Fruit fly (Drosophila melanogaster) whole organism, embryonic: ENCODE results near the gene Idh3g.
A peak's percentile ranks its signal among the peaks of the same experiment; 100 is the strongest.

Source experiments
- Ada2b ChIP-seq: fragments of 200-800 bp; sonication (Bioruptor generic); IDR thresholded peaks from 2 replicates; pipeline ENCODE4 v1.3.6; 2022; ENCODE audit warnings: missing biosample characterization, missing genetic modification characterization
- B-H2 ChIP-seq: fragments of 200-800 bp; sonication (Bioruptor generic); optimal IDR thresholded peaks from 2 replicates; lab custom pipeline; 2018; ENCODE audit warnings: missing biosample characterization, mild to moderate bottlenecking, missing genetic modification characterization
- CG10209 ChIP-seq: fragments of 200-800 bp; sonication (Bioruptor generic); optimal IDR thresholded peaks from 3 replicates; lab custom pipeline; 2017; ENCODE audit warnings: missing biosample characterization, mild to moderate bottlenecking, missing genetic modification characterization, missing genetic modification reagents
- CG10321 ChIP-seq: fragments of 200-800 bp; sonication (Bioruptor generic); IDR thresholded peaks from 2 replicates; pipeline ENCODE4 v1.3.6; 2022; ENCODE audit warnings: missing biosample characterization, missing genetic modification characterization
- CG12942 ChIP-seq: fragments of 200-800 bp; sonication (Bioruptor generic); optimal IDR thresholded peaks from 3 replicates; lab custom pipeline; 2016; ENCODE audit warnings: missing biosample characterization, missing genetic modification characterization
- CG1529 ChIP-seq: fragments of 200-800 bp; sonication (Bioruptor generic); optimal IDR thresholded peaks from 3 replicates; lab custom pipeline; 2018; ENCODE audit warnings: missing biosample characterization, missing genetic modification characterization
- CG15514 ChIP-seq: fragments of 200-800 bp; sonication (Bioruptor generic); optimal IDR thresholded peaks from 3 replicates; lab custom pipeline; 2017; ENCODE audit warnings: missing biosample characterization, missing genetic modification characterization, mild to moderate bottlenecking, moderate library complexity, missing genetic modification reagents
- CG16779 ChIP-seq: fragments of 200-800 bp; sonication (Bioruptor generic); IDR thresholded peaks from 2 replicates; pipeline ENCODE4 v1.3.6; 2022; ENCODE audit warnings: missing biosample characterization, missing genetic modification characterization
- CG16813 ChIP-seq: fragments of 200-800 bp; sonication (Bioruptor generic); IDR thresholded peaks from 3 replicates; pipeline ENCODE4 v1.3.6; 2022; ENCODE audit warnings: missing biosample characterization, missing genetic modification characterization; ENCODE audit not compliant: partially characterized antibody
- CG16863 ChIP-seq: fragments of 200-800 bp; sonication (Bioruptor generic); optimal IDR thresholded peaks from 3 replicates; lab custom pipeline; 2016; ENCODE audit warnings: missing biosample characterization, missing genetic modification characterization
- CG17328 ChIP-seq: fragments of 200-800 bp; sonication (Bioruptor generic); IDR thresholded peaks from 2 replicates; pipeline ENCODE4 v1.3.6; 2022; ENCODE audit warnings: missing biosample characterization, missing genetic modification characterization
- CG1832 ChIP-seq: fragments of 200-800 bp; sonication (Bioruptor generic); optimal IDR thresholded peaks from 2 replicates; lab custom pipeline; 2017; ENCODE audit warnings: missing biosample characterization, mild to moderate bottlenecking, missing genetic modification characterization, inconsistent platforms
- CG18619 ChIP-seq: fragments of 200-800 bp; sonication (Bioruptor generic); optimal IDR thresholded peaks from 3 replicates; lab custom pipeline; 2017; ENCODE audit warnings: missing biosample characterization, mild to moderate bottlenecking, missing genetic modification characterization
- CG2120 ChIP-seq: fragments of 200-800 bp; sonication (Bioruptor generic); optimal IDR thresholded peaks from 3 replicates; lab custom pipeline; 2016; ENCODE audit warnings: missing biosample characterization, missing genetic modification characterization
- CG30431 ChIP-seq: fragments of 200-800 bp; sonication (Bioruptor generic); optimal IDR thresholded peaks from 2 replicates; lab custom pipeline; 2017; ENCODE audit warnings: missing biosample characterization, missing genetic modification characterization
- CG32532 ChIP-seq: fragments of 200-800 bp; sonication (Bioruptor generic); IDR thresholded peaks from 2 replicates; pipeline ENCODE4 v1.3.6; 2022; ENCODE audit warnings: missing biosample characterization, missing genetic modification characterization
- CG32767 ChIP-seq: fragments of 200-800 bp; sonication (Bioruptor generic); IDR thresholded peaks from 2 replicates; pipeline ENCODE4 v1.3.6; 2022; ENCODE audit warnings: missing biosample characterization, missing genetic modification characterization
- CG5953 ChIP-seq: fragments of 200-800 bp; sonication (Bioruptor generic); IDR thresholded peaks from 2 replicates; pipeline ENCODE4 v1.3.6; 2022; ENCODE audit warnings: missing biosample characterization, missing genetic modification characterization
- CG6791 ChIP-seq: fragments of 200-800 bp; sonication (Bioruptor generic); IDR thresholded peaks from 3 replicates; pipeline ENCODE4 v1.3.6; 2022; ENCODE audit warnings: missing biosample characterization, missing genetic modification characterization; ENCODE audit not compliant: partially characterized antibody
- CG7786 ChIP-seq: fragments of 200-800 bp; sonication (Bioruptor generic); optimal IDR thresholded peaks from 2 replicates; lab custom pipeline; 2016; ENCODE audit warnings: missing biosample characterization, missing genetic modification characterization
- CG7963 ChIP-seq: fragments of 200-800 bp; sonication (Bioruptor generic); IDR thresholded peaks from 3 replicates; pipeline ENCODE4 v1.3.6; 2022; ENCODE audit warnings: missing biosample characterization, missing genetic modification characterization; ENCODE audit not compliant: partially characterized antibody
- CG9932 ChIP-seq: fragments of 200-800 bp; sonication (Bioruptor generic); IDR thresholded peaks from 2 replicates; pipeline ENCODE4 v1.3.6; 2022; ENCODE audit warnings: missing biosample characterization, missing genetic modification characterization
- Dad ChIP-seq: fragments of 200-800 bp; sonication (Bioruptor generic); optimal IDR thresholded peaks from 3 replicates; lab custom pipeline; 2016; ENCODE audit warnings: missing biosample characterization, missing genetic modification characterization
- Dll ChIP-seq: fragments of 200-800 bp; sonication (Bioruptor generic); IDR thresholded peaks from 4 replicates; pipeline ENCODE4 v1.3.6; 2022; ENCODE audit warnings: missing biosample characterization, missing genetic modification characterization; ENCODE audit not compliant: partially characterized antibody
- Drgx ChIP-seq: fragments of 200-800 bp; sonication (Bioruptor generic); IDR thresholded peaks from 2 replicates; pipeline ENCODE4 v1.3.6; 2022; ENCODE audit warnings: missing biosample characterization, missing genetic modification characterization
- ERR ChIP-seq: fragments of 200-800 bp; sonication (Bioruptor generic); optimal IDR thresholded peaks from 2 replicates; lab custom pipeline; 2016; ENCODE audit warnings: missing biosample characterization, missing genetic modification characterization
- HLH54F ChIP-seq: fragments of 200-800 bp; sonication (Bioruptor generic); optimal IDR thresholded peaks from 3 replicates; lab custom pipeline; 2016; ENCODE audit warnings: missing biosample characterization, missing genetic modification characterization
- HLHmδ ChIP-seq: fragments of 200-800 bp; sonication (Bioruptor generic); optimal IDR thresholded peaks from 2 replicates; lab custom pipeline; 2018; ENCODE audit warnings: missing biosample characterization, mild to moderate bottlenecking, missing genetic modification characterization, moderate library complexity
- HmgD ChIP-seq: fragments of 200-800 bp; sonication (Bioruptor generic); optimal IDR thresholded peaks from 3 replicates; lab custom pipeline; 2016; ENCODE audit warnings: missing biosample characterization, missing genetic modification characterization
- Lhr ChIP-seq: fragments of 200-800 bp; sonication (Bioruptor generic); optimal IDR thresholded peaks from 3 replicates; lab custom pipeline; 2017; ENCODE audit warnings: mild to moderate bottlenecking, missing biosample characterization, missing genetic modification reagents, missing genetic modification characterization
- MTF-1 ChIP-seq: fragments of 200-800 bp; sonication (Bioruptor generic); optimal IDR thresholded peaks from 2 replicates; lab custom pipeline; 2018; ENCODE audit warnings: missing biosample characterization, mild to moderate bottlenecking, missing genetic modification characterization, borderline replicate concordance
- Nf-YC ChIP-seq: fragments of 200-800 bp; optimal IDR thresholded peaks from 3 replicates; lab custom pipeline; 2019; ENCODE audit warnings: missing biosample characterization, mild to moderate bottlenecking, missing genetic modification characterization, moderate library complexity
- NfI ChIP-seq: fragments of 200-800 bp; sonication (Bioruptor generic); optimal IDR thresholded peaks from 3 replicates; lab custom pipeline; 2018; ENCODE audit warnings: missing biosample characterization, mild to moderate bottlenecking, missing genetic modification characterization, moderate library complexity
- Oli ChIP-seq: fragments of 200-800 bp; sonication (Bioruptor generic); optimal IDR thresholded peaks from 2 replicates; lab custom pipeline; 2018; ENCODE audit warnings: missing biosample characterization, mild to moderate bottlenecking, missing genetic modification characterization, moderate library complexity
- Sry-β ChIP-seq: fragments of 200-800 bp; sonication (Bioruptor generic); optimal IDR thresholded peaks from 2 replicates; lab custom pipeline; 2018; ENCODE audit warnings: missing biosample characterization, mild to moderate bottlenecking, missing genetic modification characterization, moderate library complexity
- YL-1 ChIP-seq: fragments of 200-800 bp; sonication (Bioruptor generic); optimal IDR thresholded peaks from 3 replicates; lab custom pipeline; 2017; ENCODE audit warnings: missing biosample characterization, mild to moderate bottlenecking, missing genetic modification characterization
- ac ChIP-seq: fragments of 200-800 bp; sonication (Bioruptor generic); optimal IDR thresholded peaks from 3 replicates; lab custom pipeline; 2017; ENCODE audit warnings: missing biosample characterization, mild to moderate bottlenecking, missing genetic modification characterization
- ash1 ChIP-seq: fragments of 200-800 bp; sonication (Bioruptor generic); optimal IDR thresholded peaks from 2 replicates; lab custom pipeline; 2018; ENCODE audit warnings: missing biosample characterization, mild to moderate bottlenecking, missing genetic modification characterization
- cg ChIP-seq: fragments of 200-800 bp; sonication (Bioruptor generic); optimal IDR thresholded peaks from 3 replicates; lab custom pipeline; 2019; ENCODE audit warnings: missing biosample characterization, mild to moderate bottlenecking, missing genetic modification characterization, moderate library complexity
- chif ChIP-seq, 2 experiments: fragments of 200-800 bp; sonication (Bioruptor generic); optimal IDR thresholded peaks; 3 replicates each; lab custom pipeline; 2016; ENCODE audit warnings: missing biosample characterization in 2 of 2, missing genetic modification characterization in 2 of 2
- dimm ChIP-seq: fragments of 200-800 bp; sonication (Bioruptor generic); IDR thresholded peaks from 2 replicates; pipeline ENCODE4 v1.3.6; 2022; ENCODE audit warnings: missing biosample characterization, missing genetic modification characterization
- ewg ChIP-seq: fragments of 200-800 bp; sonication (Bioruptor generic); optimal IDR thresholded peaks from 3 replicates; lab custom pipeline; 2017; ENCODE audit warnings: mild to moderate bottlenecking, missing biosample characterization, missing genetic modification reagents, missing genetic modification characterization
- hth ChIP-seq: fragments of >200 bp; optimal IDR thresholded peaks from 2 replicates; lab custom pipeline; 2017; ENCODE audit warnings: inconsistent platforms
- pho ChIP-seq: fragments of 200-800 bp; sonication (Bioruptor generic); optimal IDR thresholded peaks from 2 replicates; lab custom pipeline; 2016; ENCODE audit warnings: missing biosample characterization, missing genetic modification characterization
- phol ChIP-seq: fragments of 200-800 bp; sonication (Bioruptor generic); optimal IDR thresholded peaks from 3 replicates; lab custom pipeline; 2018; ENCODE audit warnings: missing biosample characterization, mild to moderate bottlenecking, missing genetic modification characterization, moderate library complexity
- pum ChIP-seq: fragments of 200-800 bp; sonication (Bioruptor generic); optimal IDR thresholded peaks from 2 replicates; lab custom pipeline; 2016; ENCODE audit warnings: missing biosample characterization, missing genetic modification characterization
- rib ChIP-seq: fragments of 200-800 bp; sonication (Bioruptor generic); IDR thresholded peaks from 2 replicates; pipeline ENCODE4 v1.3.6; 2022; ENCODE audit warnings: missing biosample characterization, missing genetic modification characterization
- sc ChIP-seq, 3 experiments: fragments of >200 bp in 2 of 3; fragments of 200-800 bp in 1 of 3; sonication (Bioruptor generic) in 1 of 3; optimal IDR thresholded peaks; 2 replicates in 2 of 3; 3 replicates in 1 of 3; lab custom pipeline; 2017; ENCODE audit warnings: mild to moderate bottlenecking in 1 of 3, missing biosample characterization in 1 of 3, missing genetic modification characterization in 1 of 3, missing genetic modification reagents in 1 of 3
- sr ChIP-seq: fragments of 200-800 bp; sonication (Bioruptor generic); IDR thresholded peaks from 3 replicates; pipeline ENCODE4 v1.3.6; 2022; ENCODE audit warnings: missing biosample characterization, missing genetic modification characterization
- zf30C ChIP-seq: fragments of 200-800 bp; sonication (Bioruptor generic); optimal IDR thresholded peaks from 3 replicates; lab custom pipeline; 2018; ENCODE audit warnings: missing biosample characterization, mild to moderate bottlenecking, missing genetic modification characterization

Idh3g gene

dm6 chr3R:25684859-25685258 lies 4.2 kb downstream of the Idh3g start, which contains the start of gene RpL27 (continued):
- no peak for TF ChIP-seq cg (GFP tag; lab: Kevin White, UChicago)
- peak; percentile 71 for TF ChIP-seq CG16813
- peak; percentile 34 for TF ChIP-seq CG7786 (GFP tag; lab: Kevin White, UChicago)
- TF ChIP-seq Ada2b (GFP tag; lab: Robert Waterston, UW) = peak; percentile 58; the same call in 1 of the 2 replicates
- peak; percentile 70 for TF ChIP-seq Dad
- peak; percentile 41 for TF ChIP-seq CG12942 (GFP tag; lab: Kevin White, UChicago)
- no peak for TF ChIP-seq hth (lab: Kevin White, UChicago)
- TF ChIP-seq dimm (GFP tag; lab: Robert Waterston, UW) = no peak
- TF ChIP-seq CG1529 (GFP tag; lab: Kevin White, UChicago) = peak; percentile 55
- peak; percentile 39; the same call in 1 of the 2 replicates for TF ChIP-seq Drgx (GFP tag; lab: Robert Waterston, UW)
- peak; percentile 75 for TF ChIP-seq ERR
- TF ChIP-seq Lhr (GFP tag; lab: Kevin White, UChicago) = peak; percentile 82
- TF ChIP-seq CG32767 (GFP tag; lab: Robert Waterston, UW) = peak; percentile 77; the same call in 1 of the 2 replicates
- TF ChIP-seq Nf-YC (tag; lab: Kevin White, UChicago) = peak; percentile 73
- TF ChIP-seq CG7963 = no peak
- TF ChIP-seq CG16779 (GFP tag; lab: Robert Waterston, UW) = 0 out of 2 replicates have a peak, but pooled peaks have one; percentile 60
- peak; percentile 84 for TF ChIP-seq phol
- TF ChIP-seq CG10209 (GFP tag; lab: Kevin White, UChicago) = peak; percentile 86
- TF ChIP-seq CG1832 (GFP tag; lab: Kevin White, UChicago) = no peak
- TF ChIP-seq CG30431 = peak; percentile 24
- TF ChIP-seq pum (GFP tag; lab: Kevin White, UChicago) = peak; percentile 10
- TF ChIP-seq ac (GFP tag; lab: Kevin White, UChicago) = peak; percentile 49
- TF ChIP-seq CG10321 (GFP tag; lab: Robert Waterston, UW) = peak; percentile 24; the same call in 1 of the 2 replicates
- peak; percentile 49 for TF ChIP-seq ewg
- TF ChIP-seq pho (GFP tag; lab: Kevin White, UChicago) = peak; percentile 70
- peak; percentile 53 to 65 for TF ChIP-seq chif (GFP tag; optimal IDR thresholded peaks at IDR 0.05; lab: Kevin White, UChicago)
- peak; percentile 90 for TF ChIP-seq CG15514 (GFP tag; lab: Kevin White, UChicago)
- peak; percentile 92 for TF ChIP-seq B-H2 (GFP tag; lab: Kevin White, UChicago)
- TF ChIP-seq CG32532 = peak; percentile 84
- peak; percentile 46 for TF ChIP-seq Sry-β (GFP tag; lab: Kevin White, UChicago)
- TF ChIP-seq MTF-1 (GFP tag; lab: Kevin White, UChicago) = peak; percentile 92
- TF ChIP-seq CG17328 (GFP tag; lab: Robert Waterston, UW) = peak; percentile 79
- TF ChIP-seq sc (optimal IDR thresholded peaks at IDR 0.05; lab: Kevin White, UChicago) = no peak
- TF ChIP-seq sc (GFP tag; optimal IDR thresholded peaks at IDR 0.05; lab: Kevin White, UChicago) = peak; percentile 63
- TF ChIP-seq Dll (GFP tag; lab: Robert Waterston, UW) = peak; percentile 70
- peak; percentile 54; the same call in 1 of the 2 replicates for TF ChIP-seq rib (GFP tag; lab: Robert Waterston, UW)
- TF ChIP-seq CG9932 = peak; percentile 68
- TF ChIP-seq NfI (GFP tag; lab: Kevin White, UChicago) = peak; percentile 89
- peak; percentile 23 for TF ChIP-seq zf30C (GFP tag; lab: Kevin White, UChicago)
- peak; percentile 78 for TF ChIP-seq HmgD (GFP tag; lab: Kevin White, UChicago)
- peak; percentile 78 for TF ChIP-seq CG6791 (GFP tag; lab: Robert Waterston, UW)
- TF ChIP-seq Oli (tag; lab: Kevin White, UChicago) = peak; percentile 65
- TF ChIP-seq CG5953 (GFP tag; lab: Robert Waterston, UW) = peak; percentile 65
- TF ChIP-seq YL-1 (GFP tag; lab: Kevin White, UChicago) = peak; percentile 97
- peak; percentile 69; the same call in 2 of the 3 replicates for TF ChIP-seq sr
- peak; percentile 49 for TF ChIP-seq CG2120 (GFP tag; lab: Kevin White, UChicago)
- peak; percentile 52 for TF ChIP-seq CG16863
- TF ChIP-seq HLH54F (GFP tag; lab: Kevin White, UChicago) = peak; percentile 69
- TF ChIP-seq ash1 (GFP tag; lab: Kevin White, UChicago) = peak; percentile 80
- peak; percentile 86 for TF ChIP-seq HLHmδ (GFP tag; lab: Kevin White, UChicago)
- peak; percentile 84 for TF ChIP-seq CG18619 (GFP tag; lab: Kevin White, UChicago)
